Fruit fly (Drosophila melanogaster) whole organism, wandering third instar larva: ENCODE results near the gene p24-1.

Experiments
- Abd-B ChIP-seq: fragments of >200 bp; optimal IDR thresholded peaks from 2 replicates; lab custom pipeline; 2017; ENCODE audit warnings: missing biosample characterization, missing genetic modification characterization
- GATAd ChIP-seq: sonication (Bioruptor generic); optimal IDR thresholded peaks from 2 replicates; lab custom pipeline; 2016; ENCODE audit warnings: missing biosample characterization, missing genetic modification characterization
- Hnf4 ChIP-seq: fragments of 200-800 bp; sonication (Bioruptor generic); optimal IDR thresholded peaks from 2 replicates; lab custom pipeline; 2016; ENCODE audit warnings: missing biosample characterization, mild to moderate bottlenecking, missing genetic modification characterization
- Jra ChIP-seq: sonication (Bioruptor generic); optimal IDR thresholded peaks from 2 replicates; lab custom pipeline; 2016; ENCODE audit warnings: missing biosample characterization, missing genetic modification characterization
- Mio ChIP-seq: sonication (Bioruptor generic); optimal IDR thresholded peaks from 2 replicates; lab custom pipeline; 2016; ENCODE audit warnings: missing biosample characterization, missing genetic modification characterization
- Myc ChIP-seq: fragments of >200 bp; optimal IDR thresholded peaks from 2 replicates; lab custom pipeline; 2017
- OdsH ChIP-seq: fragments of 200-800 bp; sonication (Bioruptor generic); optimal IDR thresholded peaks from 2 replicates; lab custom pipeline; 2016; ENCODE audit warnings: missing biosample characterization, mild to moderate bottlenecking, missing genetic modification characterization
- brk ChIP-seq: fragments of 200-800 bp; sonication (Bioruptor generic); optimal IDR thresholded peaks from 2 replicates; lab custom pipeline; 2016; ENCODE audit warnings: missing biosample characterization, mild to moderate bottlenecking, missing genetic modification characterization
- ey ChIP-seq: fragments of 200-800 bp; sonication (Bioruptor generic); optimal IDR thresholded peaks from 2 replicates; lab custom pipeline; 2016; ENCODE audit warnings: missing biosample characterization, missing genetic modification characterization
- foxo ChIP-seq, 2 experiments: fragments of 200-800 bp; sonication (Bioruptor generic); optimal IDR thresholded peaks; 2 replicates in 1 of 2; 3 replicates in 1 of 2; lab custom pipeline; 2016 to 2017; ENCODE audit warnings: missing biosample characterization in 2 of 2, missing genetic modification characterization in 2 of 2
- h ChIP-seq: fragments of 200-800 bp; sonication (Bioruptor generic); optimal IDR thresholded peaks from 3 replicates; lab custom pipeline; 2016; ENCODE audit warnings: missing biosample characterization, mild to moderate bottlenecking, missing genetic modification characterization
- pan ChIP-seq: fragments of >200 bp; optimal IDR thresholded peaks from 2 replicates; lab custom pipeline; 2017
- rgr ChIP-seq: fragments of 200-800 bp; sonication (Bioruptor generic); optimal IDR thresholded peaks from 3 replicates; lab custom pipeline; 2016; ENCODE audit warnings: missing biosample characterization, mild to moderate bottlenecking, missing genetic modification characterization
- sv ChIP-seq: fragments of 200-800 bp; sonication (Bioruptor generic); optimal IDR thresholded peaks from 3 replicates; lab custom pipeline; 2016; ENCODE audit warnings: missing biosample characterization, missing genetic modification characterization

DNA sequence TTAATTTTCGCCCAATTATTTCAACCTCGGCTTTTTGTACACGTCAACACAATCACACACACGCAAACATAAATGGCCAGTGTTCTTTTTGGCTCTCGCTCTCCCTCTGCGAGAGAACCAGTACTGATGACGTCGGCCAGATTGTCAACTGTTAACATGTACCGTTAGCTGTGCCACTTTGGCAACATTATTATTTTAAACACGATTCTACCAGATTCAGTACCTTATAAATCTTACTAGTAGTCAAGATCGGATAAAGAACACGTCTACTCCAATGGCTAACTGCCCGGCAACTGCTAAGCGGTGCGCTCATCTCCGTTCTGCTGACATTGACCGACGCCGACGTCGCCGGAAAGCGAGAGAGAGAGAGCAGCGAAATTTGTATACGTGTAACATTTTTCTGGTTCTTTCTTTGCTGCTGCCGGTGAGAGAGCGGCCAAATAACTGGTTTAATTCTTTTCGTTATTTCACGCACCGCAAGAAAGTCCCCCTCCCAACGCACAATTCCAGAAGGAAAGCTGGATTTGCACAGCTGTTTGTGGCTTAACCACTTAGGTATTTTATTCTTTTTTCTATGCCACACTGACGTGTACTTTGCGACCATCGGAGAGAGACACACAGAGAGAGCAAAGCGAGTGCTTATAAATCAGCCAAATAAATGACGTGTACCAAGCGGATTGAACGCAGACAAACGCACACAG is 47.1 kb downstream of the p24-1 start:
- TF ChIP-seq Myc (lab: Kevin White, UChicago) (no peak), OdsH (GFP tag; lab: Kevin White, UChicago) (peak; percentile 13), Jra (GFP tag; lab: Kevin White, UChicago) (no peak), Abd-B (no peak), Mio (GFP tag; lab: Kevin White, UChicago) (no peak), GATAd (GFP tag; lab: Kevin White, UChicago) (no peak), ey (GFP tag; lab: Kevin White, UChicago) (no peak), sv (GFP tag; lab: Kevin White, UChicago) (no peak), rgr (peak; percentile 24), foxo (GFP tag; optimal IDR thresholded peaks at IDR 0.05; lab: Kevin White, UChicago) (peak in 1 of 2 experiments; percentile 7), brk (no peak), pan (lab: Kevin White, UChicago) (no peak), h (GFP tag; lab: Kevin White, UChicago) (peak; percentile 21), Hnf4 (GFP tag; lab: Kevin White, UChicago) (peak; percentile 31)
